Worm (Caenorhabditis elegans): ENCODE results near the gene C01G12.9.

DNA sequence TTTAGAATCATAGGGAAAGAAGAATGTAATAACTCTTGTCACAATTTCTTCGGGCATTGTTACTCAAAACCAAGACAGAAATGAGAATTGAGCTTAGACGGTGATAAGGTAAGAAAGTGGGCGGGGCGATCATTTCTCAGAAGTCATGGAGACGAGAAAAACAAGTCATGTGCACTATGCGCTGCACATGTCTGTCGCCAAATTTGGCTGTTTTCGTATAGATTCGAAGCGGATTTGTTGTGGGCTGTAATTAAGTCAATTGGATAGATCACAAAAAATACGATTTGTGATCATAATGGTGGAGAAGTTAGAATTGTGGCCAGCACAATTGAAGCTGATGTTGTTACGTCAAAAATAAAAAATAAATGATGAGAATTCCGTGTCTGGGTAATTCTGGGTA lies 12.9 kb downstream of the C01G12.9 start, which contains the start of gene C01G12.7:
- no peak for TF ChIP-seq F13C5.2 (tag; optimal IDR thresholded peaks at IDR 0.05)
- no peak for TF ChIP-seq flt-1 (GFP tag; IDR thresholded peaks at IDR 0.05)
- no peak for TF ChIP-seq scrt-1 (GFP tag; IDR thresholded peaks at IDR 0.05)

All from whole organism, early embryonic.